Worm (Caenorhabditis elegans) whole organism, young adult: Measurements from ENCODE around the gene F22E5.21.

Source experiments
- K11D2.4 ChIP-seq: fragments of 200-800 bp; sonication (Bioruptor generic); IDR thresholded peaks from 2 replicates; pipeline ENCODE4 v1.3.6; 2022; ENCODE audit warnings: missing genetic modification reagents, missing genetic modification characterization, missing compliant biosample characterization
- lir-1 ChIP-seq: fragments of 200-800 bp; sonication (Bioruptor generic); conservative IDR thresholded peaks from 2 replicates; pipeline ENCODE4 v1.3.6; 2022; ENCODE audit warnings: missing genetic modification reagents, missing genetic modification characterization, missing compliant biosample characterization
- unc-130 ChIP-seq: sonication (generic microtip); optimal IDR thresholded peaks from 2 replicates; lab custom pipeline; 2016; ENCODE audit warnings: missing genetic modification reagents, missing genetic modification characterization, missing compliant biosample characterization

DNA sequence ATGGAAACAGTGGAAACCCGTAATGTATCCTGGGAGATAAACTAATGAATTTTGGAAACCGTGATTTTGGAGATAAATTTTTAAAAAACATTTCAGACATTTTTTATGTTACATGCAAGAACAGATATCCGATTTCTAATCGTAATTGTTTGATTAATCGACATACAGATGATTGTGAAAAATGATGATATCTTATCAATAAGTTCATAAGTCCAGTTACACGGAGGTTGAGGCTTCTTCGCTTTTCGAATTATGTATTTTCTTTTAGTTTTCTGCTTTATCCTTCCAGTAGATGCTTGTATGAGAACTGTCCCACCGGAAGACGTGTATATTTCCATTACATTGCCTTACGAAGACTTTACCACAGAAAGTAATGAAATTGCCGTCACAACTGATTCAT, 28.3 kb upstream of the F22E5.21 start, which contains the start of gene F22E5.22:
- TF ChIP-seq lir-1 (no peak), unc-130 (GFP tag; lab: Kevin White, UChicago) (no peak), K11D2.4 (GFP tag; lab: Robert Waterston, UW) (no peak)
